Worm (Caenorhabditis elegans) whole organism, dauer: ENCODE measurements around the gene C34F11.5.
"Not testable (repeated sequence)": the region's sequence is repeated elsewhere in the genome, so short reads cannot be mapped to it uniquely, and the experiment has no call there.

Source experiments
- unc-62 ChIP-seq: sonication (generic microtip); optimal IDR thresholded peaks from 2 replicates; lab custom pipeline; 2017; ENCODE audit warnings: missing biosample characterization, missing genetic modification reagents, missing genetic modification characterization

C34F11.5 gene

DNA sequence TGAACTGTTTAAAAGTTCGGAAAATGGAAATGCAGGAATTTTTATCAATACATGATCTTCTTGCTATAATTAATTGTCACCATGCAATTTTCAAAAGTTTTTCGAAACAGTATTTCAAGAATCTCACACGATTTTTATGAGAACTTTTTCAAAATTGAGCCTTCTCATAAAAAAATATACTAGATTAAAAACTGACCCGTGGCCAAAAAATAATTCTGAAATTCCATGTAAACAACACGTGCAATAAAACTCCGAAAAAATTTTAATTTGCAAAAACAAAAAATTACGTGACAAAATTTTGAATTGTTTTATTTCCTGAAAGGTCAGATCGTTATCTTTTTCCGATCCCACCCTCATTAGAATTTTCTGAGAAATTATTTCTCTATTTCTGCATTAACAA, at the start of gene C34F11.5:
Gene C34F11.5, plus strand, starts transcription at position 301 of the 400 bp plus-strand sequence.
- TF ChIP-seq unc-62, result no peak

DNA sequence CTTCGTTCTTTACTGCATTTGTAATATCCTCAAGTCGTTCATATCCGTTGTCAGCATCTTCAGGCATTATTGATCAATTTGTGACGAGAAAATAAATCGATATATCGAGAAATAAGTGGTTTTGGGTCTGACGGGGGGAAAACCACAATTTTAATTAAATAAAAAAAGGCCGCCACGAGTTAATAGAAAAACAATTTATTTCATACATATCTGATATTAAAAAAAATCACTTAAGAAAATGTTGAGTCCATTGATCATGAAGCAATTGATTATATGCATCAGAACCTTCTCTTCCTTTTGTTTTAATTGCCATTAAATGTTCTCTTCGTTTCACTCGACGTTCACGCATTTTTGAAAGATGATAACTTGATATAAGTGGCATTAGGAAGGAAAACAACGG, 47.3 kb upstream of the C34F11.5 start, which contains the start of gene F58A6.5:
Gene F58A6.5, minus strand, starts transcription at position 101 of the 400 bp plus-strand sequence.
- no peak for TF ChIP-seq unc-62

DNA sequence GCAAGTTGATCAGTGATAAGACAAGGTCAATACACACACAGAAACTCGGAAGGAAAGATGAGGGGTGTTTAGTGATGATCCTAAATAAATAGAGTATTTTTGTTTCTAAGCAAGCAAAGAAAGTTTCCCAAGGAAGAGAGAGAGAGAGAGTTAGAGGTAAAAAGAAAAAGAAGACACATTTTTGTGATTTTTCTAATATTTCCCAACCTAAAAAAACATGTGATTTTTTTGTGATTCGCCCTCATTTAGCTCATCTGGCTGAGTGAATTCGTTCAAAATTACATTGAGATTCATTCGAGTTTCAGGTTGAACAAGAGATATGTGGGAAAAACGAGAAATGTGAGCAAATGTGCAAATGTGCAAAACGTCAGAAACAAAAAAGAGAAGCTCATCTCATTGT, 44.8 kb upstream of the C34F11.5 start, which contains the start of gene srb-16:
Gene srb-16, minus strand, starts transcription at position 101 of the 400 bp plus-strand sequence.
- no peak for TF ChIP-seq unc-62

DNA sequence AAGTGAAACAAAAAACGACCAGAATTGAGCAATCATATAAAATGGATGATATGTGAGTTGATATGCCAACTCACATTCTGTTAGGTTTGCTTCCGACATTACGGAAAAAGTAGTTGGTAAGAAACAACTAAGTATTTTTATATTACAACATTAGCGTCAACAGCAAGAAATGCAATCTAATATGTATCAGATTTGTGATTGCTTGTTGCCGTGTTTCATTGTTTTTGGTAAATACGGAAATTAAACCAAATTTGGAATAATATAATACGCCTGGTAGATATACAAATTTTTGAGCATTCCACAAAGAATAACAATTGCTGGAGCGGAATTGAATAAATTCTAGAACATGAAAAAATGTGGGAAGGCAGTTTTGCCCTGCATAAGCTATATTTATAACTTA, 41.1 kb upstream of the C34F11.5 start, which contains the start of gene srb-12:
Gene srb-12, minus strand, starts transcription at position 101 of the 400 bp plus-strand sequence.
- no peak for TF ChIP-seq unc-62

DNA sequence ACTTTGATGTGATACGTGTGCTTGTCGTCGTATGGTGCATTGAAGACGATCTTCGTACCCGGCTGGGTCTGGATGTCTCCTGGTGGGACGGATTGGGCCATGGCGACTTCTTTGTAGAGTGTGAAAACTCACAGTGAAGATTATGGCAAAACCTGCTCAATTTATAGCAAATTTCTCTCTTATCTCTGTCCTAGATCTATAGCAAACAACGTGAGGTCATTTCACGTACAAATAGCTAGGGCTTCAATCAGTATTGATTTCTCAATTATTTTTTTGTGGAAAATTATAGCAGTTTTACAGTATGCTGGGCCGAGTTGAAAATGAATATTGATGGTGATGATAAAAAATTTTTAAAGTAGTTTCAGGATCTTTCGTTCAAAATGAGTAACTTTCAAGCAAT, 38.6 kb upstream of the C34F11.5 start, which contains the start of gene msp-45:
Gene msp-45, minus strand, starts transcription at position 101 of the 400 bp plus-strand sequence.
- TF ChIP-seq unc-62, result no peak

DNA sequence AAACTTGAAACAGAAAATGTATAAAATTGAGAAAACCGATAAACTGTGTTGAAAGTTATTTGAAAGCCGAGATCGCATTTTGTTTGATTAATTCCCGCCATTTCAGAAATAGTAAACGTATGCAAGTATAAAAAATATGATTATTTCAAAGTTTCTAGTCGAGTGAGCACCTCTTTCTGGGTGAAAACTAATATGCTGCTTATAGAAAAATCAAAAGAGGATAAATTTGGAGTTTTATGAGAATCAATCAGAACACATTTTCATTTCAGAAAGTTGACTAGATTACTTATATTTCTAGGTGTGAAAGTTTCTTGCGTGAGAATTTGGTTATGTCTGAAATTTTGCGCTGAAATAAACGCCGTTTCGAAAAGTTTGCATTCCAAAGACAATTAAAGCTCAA, 38.1 kb upstream of the C34F11.5 start, which contains the start of gene srb-13:
Gene srb-13, minus strand, starts transcription at position 101 of the 400 bp plus-strand sequence.
- no peak for TF ChIP-seq unc-62

DNA sequence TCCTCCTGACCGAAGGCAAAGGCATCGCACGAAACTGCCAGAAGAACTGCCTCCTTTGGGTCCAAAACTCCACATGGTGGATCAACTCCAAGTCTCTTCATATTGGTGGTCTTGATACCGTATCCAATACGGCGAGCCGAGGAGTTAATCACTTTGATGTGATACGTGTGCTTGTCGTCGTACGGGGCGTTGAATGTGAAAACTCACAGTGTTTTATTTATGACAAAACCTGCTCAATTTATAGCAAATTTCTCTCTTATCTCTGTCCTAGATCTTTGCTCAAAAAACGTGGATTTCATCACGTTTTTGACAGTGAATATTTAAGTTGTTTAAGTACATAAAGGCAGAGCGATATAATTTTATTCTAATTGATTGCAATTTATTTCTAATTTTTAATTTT, 36.8 kb upstream of the C34F11.5 start, which contains the start of gene F58A6.9:
Gene F58A6.9, minus strand, starts transcription at position 101 of the 400 bp plus-strand sequence.
- TF ChIP-seq unc-62, result not testable (repeated sequence)

DNA sequence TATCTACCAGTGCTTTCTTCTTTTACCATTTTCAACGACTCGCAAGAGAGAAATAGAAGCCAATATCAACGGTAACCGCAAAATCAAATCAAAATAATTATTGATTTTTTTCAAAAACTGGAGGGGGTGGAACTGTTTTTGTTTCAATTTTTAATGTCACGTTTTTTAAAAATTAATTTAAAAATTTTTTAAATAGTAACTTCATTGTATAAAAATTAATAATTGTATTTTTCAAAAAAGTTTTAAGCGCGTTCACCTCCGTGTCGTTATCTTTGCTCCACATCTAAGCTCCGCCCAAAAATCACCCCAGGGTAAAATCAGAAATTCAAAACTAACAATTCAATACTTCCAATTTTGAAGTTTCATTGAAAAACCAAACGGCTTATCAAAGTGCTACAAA, 34.5 kb upstream of the C34F11.5 start, which contains the start of gene C27D6.11:
Gene C27D6.11, minus strand, starts transcription at position 101 of the 400 bp plus-strand sequence.
- TF ChIP-seq unc-62, result no peak

DNA sequence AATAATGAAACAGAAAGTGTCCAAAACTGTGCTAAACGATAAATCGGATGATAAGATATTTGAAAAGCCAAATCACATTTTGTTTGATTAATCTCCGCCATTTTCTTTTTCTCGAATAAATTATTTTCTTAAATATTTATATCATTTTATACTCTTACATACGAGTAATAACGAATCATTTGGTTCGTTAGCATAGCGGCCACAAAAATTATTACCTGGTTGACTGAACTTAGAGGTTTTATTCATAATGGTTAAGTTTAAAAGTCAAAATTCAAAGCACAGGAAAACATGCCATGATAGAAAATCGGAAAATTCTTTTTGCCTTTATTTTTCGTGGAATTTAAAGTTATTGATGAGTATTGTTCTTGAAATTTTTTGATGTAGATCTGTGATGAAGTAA, 32.3 kb upstream of the C34F11.5 start, which contains the start of gene srb-5:
Gene srb-5, minus strand, starts transcription at position 101 of the 400 bp plus-strand sequence.
- no peak for TF ChIP-seq unc-62

DNA sequence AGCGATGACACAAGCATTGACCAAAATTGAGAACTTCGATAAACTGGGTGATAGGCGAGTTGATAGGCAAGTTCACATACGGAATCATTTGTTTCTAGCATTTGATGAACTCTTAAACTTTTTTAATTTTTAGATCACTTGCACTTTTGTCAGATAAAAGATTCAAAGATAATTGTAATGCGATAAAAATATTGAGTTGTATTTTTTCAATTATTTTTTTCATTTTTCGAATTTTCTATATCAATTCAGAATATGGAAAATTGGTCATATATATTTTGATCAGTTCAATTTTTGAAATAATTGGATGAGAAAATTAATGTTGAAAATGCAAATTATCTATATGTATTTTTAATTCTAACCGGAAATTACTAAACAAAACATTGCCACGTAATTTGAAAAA, 28.9 kb upstream of the C34F11.5 start, which contains the start of gene srb-3:
Gene srb-3, minus strand, starts transcription at position 101 of the 400 bp plus-strand sequence.
- no peak for TF ChIP-seq unc-62

DNA sequence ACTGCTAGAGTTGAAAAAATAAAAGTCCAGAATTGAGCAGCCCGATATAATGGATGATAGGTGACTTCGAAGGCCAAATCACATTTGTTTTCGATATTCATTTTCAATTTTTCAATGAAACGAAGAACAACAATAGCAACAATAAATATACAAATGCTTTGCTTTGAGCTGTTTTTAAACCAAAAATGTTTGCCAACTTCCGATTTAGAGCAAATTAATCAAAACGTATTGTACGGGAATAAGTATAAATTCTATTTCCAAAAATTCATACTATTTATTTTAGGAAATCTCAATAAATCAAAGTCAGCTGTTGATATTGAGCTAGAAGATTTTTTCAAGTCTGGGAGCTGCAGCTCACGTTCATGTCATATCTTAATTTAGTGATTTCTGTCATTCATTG, 24.7 kb upstream of the C34F11.5 start, which contains the start of gene srb-1:
Gene srb-1, minus strand, starts transcription at position 101 of the 400 bp plus-strand sequence.
- TF ChIP-seq unc-62, result no peak

DNA sequence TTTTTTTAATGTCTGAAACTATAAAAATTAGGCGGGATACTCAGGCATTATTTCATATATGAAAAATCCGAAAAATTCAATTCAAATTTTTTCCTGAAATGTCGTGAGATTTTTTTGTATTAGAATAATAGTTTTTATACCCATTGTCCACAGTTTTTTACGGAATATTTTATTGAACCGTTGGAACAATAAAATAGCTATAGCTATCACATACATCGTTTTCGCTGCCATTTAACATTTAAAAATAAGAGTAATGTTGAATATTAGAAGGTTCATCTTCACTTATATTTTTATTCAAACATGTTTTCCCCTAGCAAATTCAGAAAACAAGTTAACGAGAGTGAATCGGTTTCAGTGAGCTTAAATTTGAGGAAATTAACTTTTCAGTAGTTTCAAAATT, 24.0 kb upstream of the C34F11.5 start, which contains the start of gene C27D6.15:
Gene C27D6.15, plus strand, starts transcription at position 301 of the 400 bp plus-strand sequence.
- TF ChIP-seq unc-62, result no peak

DNA sequence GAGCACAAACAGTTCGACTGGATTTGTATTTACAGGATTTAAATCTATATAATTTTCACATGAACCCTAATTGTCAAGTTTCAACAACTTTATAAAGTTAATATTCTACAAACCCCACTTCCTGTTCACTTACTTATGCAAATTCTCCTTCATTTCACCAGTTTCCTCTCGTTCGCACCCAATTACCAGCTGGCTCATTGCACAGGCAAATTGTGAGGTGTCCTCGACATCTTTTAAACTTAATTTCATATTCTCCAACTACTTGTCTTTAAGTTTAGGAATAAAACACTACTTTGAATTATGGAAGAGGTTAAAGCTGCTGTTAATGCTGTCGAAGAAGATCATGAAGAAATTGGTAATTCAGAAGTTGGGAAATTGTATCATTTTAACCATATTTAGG, 23.2 kb upstream of the C34F11.5 start, which contains the start of gene C27D6.1:
Gene C27D6.1, plus strand, starts transcription at position 301 of the 400 bp plus-strand sequence.
- TF ChIP-seq unc-62, result no peak

DNA sequence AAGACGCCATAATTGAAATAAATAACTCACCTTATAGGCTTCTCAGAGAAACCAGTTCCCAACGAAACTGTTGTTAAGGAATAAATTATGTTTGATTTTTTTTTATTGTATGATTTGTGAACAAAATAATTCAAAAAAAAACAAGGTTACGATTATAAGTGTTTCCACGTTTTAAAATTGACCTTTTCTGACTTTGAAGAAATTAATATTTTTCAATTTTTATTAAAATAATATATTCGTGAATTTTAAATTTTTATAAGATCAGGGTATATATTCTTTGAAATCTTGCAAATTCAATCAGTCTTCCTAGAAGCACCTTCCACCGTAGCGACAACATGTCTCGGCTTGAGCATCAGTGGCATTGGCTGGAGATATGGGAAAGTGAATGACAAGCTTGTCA, 21.2 kb upstream of the C34F11.5 start, which contains the start of gene C27D6.3:
Gene C27D6.3, minus strand, starts transcription at position 101 of the 400 bp plus-strand sequence.
- no peak for TF ChIP-seq unc-62

DNA sequence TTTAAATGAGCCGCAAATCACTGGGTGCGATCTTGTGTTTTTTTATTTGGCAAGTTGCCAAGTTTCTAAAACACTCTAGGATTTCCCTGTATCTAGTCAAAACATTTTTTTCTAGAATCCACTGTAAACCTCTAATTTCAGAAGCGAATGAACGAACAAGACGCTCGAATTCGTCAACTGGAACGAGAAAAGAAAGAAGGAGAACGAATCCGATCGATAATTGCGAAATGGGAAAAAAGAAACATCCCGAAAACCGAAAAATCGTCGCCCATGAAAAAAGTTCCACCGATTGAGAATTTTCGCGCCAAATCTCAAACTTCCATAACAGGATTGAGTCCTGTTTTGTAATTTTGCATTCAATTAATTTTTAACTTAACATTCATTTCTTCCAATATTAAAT, 18.7 kb upstream of the C34F11.5 start:
- TF ChIP-seq unc-62, result no peak

DNA sequence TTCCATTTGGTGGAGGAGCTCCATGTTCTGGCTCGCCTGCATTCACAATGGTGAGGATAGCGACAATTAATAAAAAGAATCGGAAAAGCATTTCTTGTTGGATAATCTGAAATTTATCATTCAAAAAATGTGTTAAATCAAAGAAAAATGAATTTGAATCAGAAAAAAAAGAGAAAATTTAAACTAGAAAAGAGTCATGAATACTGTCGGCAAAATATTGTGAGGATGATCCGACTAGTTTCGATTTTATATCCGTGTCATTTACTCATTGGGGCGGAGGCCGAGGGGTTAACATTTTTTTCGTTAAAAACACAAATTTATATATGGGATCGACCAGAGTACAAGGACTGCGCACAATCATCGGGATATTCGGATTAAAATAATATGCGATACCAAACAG, 17.7 kb upstream of the C34F11.5 start, which contains the start of gene C27D6.12:
Gene C27D6.12, minus strand, starts transcription at position 101 of the 400 bp plus-strand sequence.
- TF ChIP-seq unc-62, result no peak

DNA sequence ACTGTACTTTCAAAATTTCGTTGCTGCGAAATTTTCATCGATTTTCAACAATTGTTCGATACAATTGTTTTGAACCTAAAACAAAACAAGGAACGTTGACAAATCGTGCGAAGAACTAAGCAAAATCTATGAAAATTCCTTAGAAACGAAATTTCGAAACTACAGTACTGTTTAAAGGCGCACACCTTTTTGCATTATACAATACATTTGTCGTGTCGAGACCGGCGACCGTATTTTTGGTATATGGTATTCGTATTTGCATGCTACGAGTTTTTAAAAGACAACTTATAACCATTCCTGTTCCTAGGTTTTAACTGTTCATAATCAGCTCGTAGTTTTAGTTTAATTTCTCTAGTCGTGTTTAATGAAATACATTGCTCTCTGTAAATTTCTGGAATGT, 17.0 kb upstream of the C34F11.5 start:
- TF ChIP-seq unc-62, result no peak

DNA sequence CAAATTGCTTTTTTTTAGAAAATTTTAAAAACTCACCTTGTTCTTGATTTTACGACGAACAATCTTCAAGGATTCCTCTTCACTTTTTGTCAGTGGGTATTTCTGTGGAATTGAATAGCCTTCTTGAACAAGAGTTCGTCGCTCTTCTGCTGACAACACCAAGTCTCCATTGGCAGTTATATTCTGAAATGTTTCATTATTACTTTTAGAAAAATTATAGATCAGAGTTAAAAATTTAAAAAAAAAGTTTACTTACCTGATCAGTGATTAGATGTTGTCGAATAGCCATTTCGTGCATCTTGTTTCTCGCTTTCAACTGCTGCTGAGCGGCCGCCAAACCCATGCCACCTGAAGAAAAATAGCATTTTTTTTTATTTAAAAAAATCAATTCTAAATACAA, 15.3 kb upstream of the C34F11.5 start:
- TF ChIP-seq unc-62, result no peak
